Worm (Caenorhabditis elegans) whole organism, young adult: ENCODE results near the gene Y105C5B.18.

Source experiments
- B0019.2 ChIP-seq: fragments of 200-800 bp; sonication (Bioruptor generic); conservative IDR thresholded peaks from 2 replicates; pipeline ENCODE4 v1.3.6; 2022; ENCODE audit warnings: missing genetic modification reagents, missing genetic modification characterization, missing compliant biosample characterization
- D2030.7 ChIP-seq: fragments of 200-800 bp; sonication (Bioruptor generic); IDR thresholded peaks from 2 replicates; pipeline ENCODE4 v1.3.6; 2022; ENCODE audit warnings: missing genetic modification reagents, missing genetic modification characterization, missing compliant biosample characterization
- F37B4.10 ChIP-seq: fragments of 200-800 bp; sonication (Bioruptor generic); IDR thresholded peaks from 2 replicates; pipeline ENCODE4 v1.3.6; 2022; ENCODE audit warnings: missing genetic modification characterization, missing compliant biosample characterization
- F52B5.7 ChIP-seq: sonication (generic microtip); optimal IDR thresholded peaks from 2 replicates; lab custom pipeline; 2016; ENCODE audit warnings: mild to moderate bottlenecking, missing genetic modification characterization, missing compliant biosample characterization
- F55B11.4 ChIP-seq: sonication (generic microtip); optimal IDR thresholded peaks from 2 replicates; lab custom pipeline; 2016; ENCODE audit warnings: missing compliant biosample characterization, missing genetic modification characterization, borderline replicate concordance; ENCODE audit not compliant: insufficient read depth
- Y53G8AR.9 ChIP-seq: fragments of 200-800 bp; sonication (Bioruptor generic); conservative IDR thresholded peaks from 2 replicates; pipeline ENCODE4 v1.3.6; 2022; ENCODE audit warnings: missing genetic modification reagents, missing genetic modification characterization, missing compliant biosample characterization
- Y95B8A.8 ChIP-seq: fragments of 200-800 bp; sonication (Bioruptor generic); IDR thresholded peaks from 2 replicates; pipeline ENCODE4 v1.3.6; 2022; ENCODE audit warnings: missing genetic modification reagents, missing genetic modification characterization, missing compliant biosample characterization
- atf-7 ChIP-seq: sonication (generic microtip); optimal IDR thresholded peaks from 2 replicates; lab custom pipeline; 2017; ENCODE audit warnings: mild to moderate bottlenecking, missing genetic modification characterization, missing compliant biosample characterization
- athp-1 ChIP-seq: sonication (generic microtip); optimal IDR thresholded peaks from 2 replicates; lab custom pipeline; 2017; ENCODE audit warnings: mild to moderate bottlenecking, missing genetic modification characterization, missing compliant biosample characterization
- attf-5 ChIP-seq: fragments of 200-800 bp; sonication (Bioruptor generic); optimal IDR thresholded peaks from 2 replicates; lab custom pipeline; 2018; ENCODE audit warnings: mild to moderate bottlenecking, missing genetic modification characterization, missing compliant biosample characterization
- attf-6 ChIP-seq: fragments of 200-800 bp; sonication (Bioruptor generic); IDR thresholded peaks from 2 replicates; pipeline ENCODE4 v1.3.6; 2022; ENCODE audit warnings: missing genetic modification reagents, missing genetic modification characterization, missing compliant biosample characterization
- cebp-1 ChIP-seq, 2 experiments: fragments of 200-800 bp in 1 of 2; sonication (Bioruptor generic) in 1 of 2; sonication (generic microtip) in 1 of 2; IDR thresholded peaks in 1 of 2; optimal IDR thresholded peaks in 1 of 2; 2 replicates each; pipeline versions ENCODE4 v1.3.6 to Lab custom; 2017 to 2022; ENCODE audit warnings: missing compliant biosample characterization in 2 of 2, missing genetic modification characterization in 2 of 2, mild to moderate bottlenecking in 1 of 2, missing genetic modification reagents in 1 of 2, moderate library complexity in 1 of 2
- ceh-27 ChIP-seq: fragments of 200-800 bp; sonication (Bioruptor generic); optimal IDR thresholded peaks from 2 replicates; lab custom pipeline; 2018; ENCODE audit warnings: mild to moderate bottlenecking, missing genetic modification characterization, moderate library complexity, missing compliant biosample characterization
- ceh-79 ChIP-seq: sonication (generic microtip); optimal IDR thresholded peaks from 2 replicates; lab custom pipeline; 2017; ENCODE audit warnings: mild to moderate bottlenecking, missing genetic modification characterization, missing compliant biosample characterization
- chd-7 ChIP-seq: sonication (generic microtip); optimal IDR thresholded peaks from 2 replicates; lab custom pipeline; 2016; ENCODE audit warnings: mild to moderate bottlenecking, missing genetic modification characterization, moderate library complexity, missing compliant biosample characterization
- dox-1 ChIP-seq: fragments of 200-800 bp; sonication (Bioruptor generic); IDR thresholded peaks from 2 replicates; pipeline ENCODE4 v1.3.6; 2022; ENCODE audit warnings: missing genetic modification reagents, missing genetic modification characterization, missing compliant biosample characterization
- dpl-1 ChIP-seq: fragments of 150-350 bp; optimal IDR thresholded peaks from 2 replicates; lab custom pipeline; 2014; ENCODE audit warnings: missing biosample characterization, missing genetic modification reagents, missing genetic modification characterization
- efl-1 ChIP-seq: fragments of 150-350 bp; optimal IDR thresholded peaks from 2 replicates; lab custom pipeline; 2014; ENCODE audit warnings: missing biosample characterization, missing genetic modification reagents, missing genetic modification characterization
- egrh-3 ChIP-seq: fragments of 200-800 bp; sonication (Bioruptor generic); IDR thresholded peaks from 2 replicates; pipeline ENCODE4 v1.3.6; 2022; ENCODE audit warnings: missing genetic modification reagents, missing genetic modification characterization, missing compliant biosample characterization
- ets-4 ChIP-seq: fragments of 200-800 bp; sonication (Bioruptor generic); optimal IDR thresholded peaks from 2 replicates; lab custom pipeline; 2018; ENCODE audit warnings: mild to moderate bottlenecking, missing genetic modification characterization, missing compliant biosample characterization
- gei-17 ChIP-seq: fragments of 200-800 bp; sonication (Bioruptor generic); optimal IDR thresholded peaks from 2 replicates; lab custom pipeline; 2018; ENCODE audit warnings: mild to moderate bottlenecking, missing genetic modification characterization, missing compliant biosample characterization
- hlh-12 ChIP-seq: sonication (generic microtip); optimal IDR thresholded peaks from 2 replicates; lab custom pipeline; 2016; ENCODE audit warnings: missing genetic modification characterization, missing compliant biosample characterization
- hmg-1.2 ChIP-seq: fragments of 200-800 bp; sonication (Bioruptor generic); IDR thresholded peaks from 2 replicates; pipeline ENCODE4 v1.3.6; 2022; ENCODE audit warnings: missing genetic modification reagents, missing genetic modification characterization, missing compliant biosample characterization
- hsf-1 ChIP-seq: fragments of 200-800 bp; sonication (Bioruptor generic); IDR thresholded peaks from 2 replicates; pipeline ENCODE4 v1.3.6; 2022; ENCODE audit warnings: missing genetic modification reagents, missing genetic modification characterization, missing compliant biosample characterization
- mcd-1 ChIP-seq: fragments of 200-800 bp; sonication (Bioruptor generic); IDR thresholded peaks from 2 replicates; pipeline ENCODE4 v1.3.6; 2022; ENCODE audit warnings: missing genetic modification reagents, missing genetic modification characterization, missing compliant biosample characterization
- nhr-120 ChIP-seq: fragments of 200-800 bp; sonication (Bioruptor generic); IDR thresholded peaks from 2 replicates; pipeline ENCODE4 v1.3.6; 2022; ENCODE audit warnings: missing genetic modification characterization, missing compliant biosample characterization
- nhr-27 ChIP-seq: fragments of 200-800 bp; sonication (Bioruptor generic); optimal IDR thresholded peaks from 2 replicates; lab custom pipeline; 2018; ENCODE audit warnings: mild to moderate bottlenecking, missing genetic modification characterization, moderate library complexity, missing compliant biosample characterization
- rpc-1 ChIP-seq, 2 experiments: fragments of 150-350 bp in 1 of 2; sonication (generic microtip) in 1 of 2; optimal IDR thresholded peaks; 2 replicates each; lab custom pipeline; 2014 to 2018; ENCODE audit warnings: missing biosample characterization in 1 of 2, missing genetic modification characterization in 1 of 2, missing genetic modification reagents in 1 of 2, missing genotype in 1 of 2
- snpc-4 ChIP-seq, 5 experiments: fragments of 150-350 bp in 1 of 5; sonication (generic microtip) in 4 of 5; optimal IDR thresholded peaks; 2 replicates each; lab custom pipeline; 2014 to 2018; ENCODE audit warnings: missing genetic modification characterization in 5 of 5, missing biosample characterization in 3 of 5, antibody characterized with exemption in 2 of 5, mild to moderate bottlenecking in 2 of 5, missing compliant biosample characterization in 2 of 5, missing genotype in 2 of 5, moderate library complexity in 2 of 5, missing genetic modification reagents in 1 of 5
- tbx-9 ChIP-seq: sonication (generic microtip); optimal IDR thresholded peaks from 2 replicates; lab custom pipeline; 2016; ENCODE audit warnings: borderline replicate concordance, missing genetic modification characterization, inconsistent platforms, missing compliant biosample characterization
- xnd-1 ChIP-seq: sonication (generic microtip); optimal IDR thresholded peaks from 2 replicates; lab custom pipeline; 2016; ENCODE audit warnings: missing genotype, missing genetic modification reagents, missing genetic modification characterization, missing compliant biosample characterization
- ztf-28 ChIP-seq: fragments of 200-800 bp; sonication (Bioruptor generic); IDR thresholded peaks from 2 replicates; pipeline ENCODE4 v1.3.6; 2022; ENCODE audit warnings: missing genetic modification reagents, missing genetic modification characterization, missing compliant biosample characterization

Y105C5B.18 gene

ce11 chrIV:15962219-15962762 lies 2.1 kb upstream of the Y105C5B.18 start, which contains the start of gene lgc-19:
lgc-19 (minus strand) TSS chrIV:15962712.
- TF ChIP-seq egrh-3 (no peak), F37B4.10 (0 out of 2 replicates have a peak, but pooled peaks have one; percentile 73), Y95B8A.8 (GFP tag; lab: Robert Waterston, UW) (no peak), B0019.2 (GFP tag; lab: Robert Waterston, UW) (no peak), rpc-1 (optimal IDR thresholded peaks at IDR 0.05; lab: Kevin White, UChicago) (no peak), rpc-1 (tag; optimal IDR thresholded peaks at IDR 0.05; lab: Kevin White, UChicago) (no peak)

- TF ChIP-seq snpc-4 (GFP tag; optimal IDR thresholded peaks at IDR 0.05; lab: Kevin White, UChicago) (no peak), snpc-4 (tag; optimal IDR thresholded peaks at IDR 0.05; lab: Kevin White, UChicago) (peak in 1 of 4 experiments; percentile 8), nhr-120 (no peak), ceh-79 (tag; lab: Kevin White, UChicago) (no peak), F55B11.4 (tag; lab: Kevin White, UChicago) (no peak), efl-1 (no peak), dox-1 (GFP tag; lab: Robert Waterston, UW) (no peak), ztf-28 (GFP tag; lab: Robert Waterston, UW) (no peak), F52B5.7 (tag; lab: Kevin White, UChicago) (no peak)
These were observed 1.6 kb upstream of the Y105C5B.18 start, which contains the start of gene Y105C5B.17 for ce11 chrIV:15962801-15963200. Y105C5B.17 (plus strand) TSS chrIV:15963101.

- 0 out of 2 replicates have a peak, but pooled peaks have one; percentile 28 for TF ChIP-seq attf-6 (GFP tag; lab: Robert Waterston, UW)
- no peak for TF ChIP-seq tbx-9 (tag; lab: Kevin White, UChicago)
- TF ChIP-seq cebp-1 (GFP tag; IDR thresholded peaks at IDR 0.05; lab: Robert Waterston, UW): no peak
- TF ChIP-seq cebp-1 (tag; optimal IDR thresholded peaks at IDR 0.05; lab: Kevin White, UChicago): no peak
- no peak for TF ChIP-seq nhr-27 (tag; lab: Kevin White, UChicago)
- no peak for TF ChIP-seq atf-7 (tag; lab: Kevin White, UChicago)
- no peak for TF ChIP-seq snpc-4 (GFP tag; optimal IDR thresholded peaks at IDR 0.05; lab: Kevin White, UChicago)
- TF ChIP-seq snpc-4 (tag; optimal IDR thresholded peaks at IDR 0.05; lab: Kevin White, UChicago): peak in 3 of 4 experiments; percentile 23 to 79 (median 74)
- no peak for TF ChIP-seq attf-5 (GFP tag; lab: Kevin White, UChicago)
- TF ChIP-seq egrh-3: no peak
- peak; percentile 81; the same call in 1 of the 2 replicates for TF ChIP-seq hmg-1.2 (GFP tag; lab: Robert Waterston, UW)
- no peak for TF ChIP-seq gei-17 (GFP tag; lab: Kevin White, UChicago)
These were observed 19.7 kb downstream of the Y105C5B.18 start, which contains the start of gene Y105C5B.19 for ce11 chrIV:15983920-15984631. Y105C5B.19 (minus strand) TSS chrIV:15983970.

ce11 chrIV:15991416-15991815 lies 27.0 kb downstream of the Y105C5B.18 start:
- TF ChIP-seq ceh-79 (tag; lab: Kevin White, UChicago) (no peak), snpc-4 (GFP tag; optimal IDR thresholded peaks at IDR 0.05; lab: Kevin White, UChicago) (no peak), snpc-4 (tag; optimal IDR thresholded peaks at IDR 0.05; lab: Kevin White, UChicago) (peak in 2 of 4 experiments; percentile 39 to 80), athp-1 (tag; lab: Kevin White, UChicago) (no peak), attf-6 (GFP tag; lab: Robert Waterston, UW) (peak; percentile 80)
- TF ChIP-seq, all 124 proteins: peak for 2

ce11 chrIV:15994505-15994904 lies 30.1 kb downstream of the Y105C5B.18 start, which contains the start of gene Y105C5B.20:
Y105C5B.20 (minus strand) TSS chrIV:15994605.
- no peak for TF ChIP-seq ceh-27 (GFP tag; lab: Kevin White, UChicago)
- TF ChIP-seq efl-1: peak; percentile 83
- 0 out of 2 replicates have a peak, but pooled peaks have one; percentile 18 for TF ChIP-seq D2030.7 (GFP tag; lab: Robert Waterston, UW)
- no peak for TF ChIP-seq ets-4 (GFP tag; lab: Kevin White, UChicago)
- TF ChIP-seq hsf-1 (GFP tag; lab: Robert Waterston, UW): 0 out of 2 replicates have a peak, but pooled peaks have one; percentile 26
- no peak for TF ChIP-seq Y53G8AR.9 (GFP tag; lab: Robert Waterston, UW)
- TF ChIP-seq dpl-1 (GFP tag; lab: Kevin White, UChicago): peak; percentile 26
- TF ChIP-seq mcd-1 (GFP tag; lab: Robert Waterston, UW): no peak
- no peak for TF ChIP-seq snpc-4 (GFP tag; optimal IDR thresholded peaks at IDR 0.05; lab: Kevin White, UChicago)
- peak in 1 of 4 experiments; percentile 34 for TF ChIP-seq snpc-4 (tag; optimal IDR thresholded peaks at IDR 0.05; lab: Kevin White, UChicago)
- no peak for TF ChIP-seq chd-7 (tag; lab: Kevin White, UChicago)
- no peak for TF ChIP-seq hlh-12
- peak; percentile 11 for TF ChIP-seq xnd-1 (tag; lab: Kevin White, UChicago)
